Worm (Caenorhabditis elegans) whole organism, young adult: ENCODE measurements around the gene C16C8.19.
A peak's percentile ranks its signal among the peaks of the same experiment; 100 is the strongest.

ENCODE experiments used
- F39B2.1 ChIP-seq: fragments of 200-800 bp; sonication (Bioruptor generic); IDR thresholded peaks from 2 replicates; pipeline ENCODE4 v1.3.6; 2022; ENCODE audit warnings: missing genetic modification reagents, missing genetic modification characterization, missing compliant biosample characterization
- F57A8.1 ChIP-seq: fragments of 200-800 bp; sonication (Bioruptor generic); optimal IDR thresholded peaks from 2 replicates; lab custom pipeline; 2018; ENCODE audit warnings: mild to moderate bottlenecking, missing genetic modification characterization, moderate library complexity, missing compliant biosample characterization
- F57C9.4 ChIP-seq: sonication (generic microtip); optimal IDR thresholded peaks from 2 replicates; lab custom pipeline; 2017; ENCODE audit warnings: mild to moderate bottlenecking, missing genetic modification characterization, missing compliant biosample characterization
- K11D2.4 ChIP-seq: fragments of 200-800 bp; sonication (Bioruptor generic); IDR thresholded peaks from 2 replicates; pipeline ENCODE4 v1.3.6; 2022; ENCODE audit warnings: missing genetic modification reagents, missing genetic modification characterization, missing compliant biosample characterization
- T07F8.4 ChIP-seq: sonication (generic microtip); optimal IDR thresholded peaks from 2 replicates; lab custom pipeline; 2016; ENCODE audit warnings: mild to moderate bottlenecking, missing genetic modification characterization, moderate library complexity, missing compliant biosample characterization
- T26A5.8 ChIP-seq: sonication (generic microtip); optimal IDR thresholded peaks from 2 replicates; lab custom pipeline; 2016; ENCODE audit warnings: missing genetic modification characterization, missing compliant biosample characterization
- Y79H2A.3 ChIP-seq: fragments of 200-800 bp; sonication (Bioruptor generic); conservative IDR thresholded peaks from 2 replicates; pipeline ENCODE4 v1.3.6; 2022; ENCODE audit warnings: missing genetic modification reagents, missing genetic modification characterization, missing compliant biosample characterization
- ama-1 ChIP-seq, 3 experiments: fragments of 150-350 bp in 1 of 3; sonication (generic microtip) in 2 of 3; optimal IDR thresholded peaks; 2 replicates each; lab custom pipeline; 2014 to 2018; ENCODE audit warnings: missing biosample characterization in 2 of 3, missing genetic modification characterization in 2 of 3, missing genetic modification reagents in 2 of 3
- attf-3 ChIP-seq: fragments of 200-800 bp; sonication (Bioruptor generic); conservative IDR thresholded peaks from 2 replicates; pipeline ENCODE4 v1.3.6; 2022; ENCODE audit warnings: missing genetic modification reagents, missing genetic modification characterization, missing compliant biosample characterization
- attf-6 ChIP-seq: fragments of 200-800 bp; sonication (Bioruptor generic); IDR thresholded peaks from 2 replicates; pipeline ENCODE4 v1.3.6; 2022; ENCODE audit warnings: missing genetic modification reagents, missing genetic modification characterization, missing compliant biosample characterization
- ceh-27 ChIP-seq: fragments of 200-800 bp; sonication (Bioruptor generic); optimal IDR thresholded peaks from 2 replicates; lab custom pipeline; 2018; ENCODE audit warnings: mild to moderate bottlenecking, missing genetic modification characterization, moderate library complexity, missing compliant biosample characterization
- ceh-40 ChIP-seq: fragments of 200-800 bp; sonication (Bioruptor generic); IDR thresholded peaks from 2 replicates; pipeline ENCODE4 v1.3.6; 2022; ENCODE audit warnings: missing genetic modification characterization, missing compliant biosample characterization
- dpff-1 ChIP-seq: sonication (generic microtip); optimal IDR thresholded peaks from 2 replicates; lab custom pipeline; 2017; ENCODE audit warnings: mild to moderate bottlenecking, missing genetic modification characterization, missing compliant biosample characterization
- egrh-3 ChIP-seq: fragments of 200-800 bp; sonication (Bioruptor generic); IDR thresholded peaks from 2 replicates; pipeline ENCODE4 v1.3.6; 2022; ENCODE audit warnings: missing genetic modification reagents, missing genetic modification characterization, missing compliant biosample characterization
- fkh-3 ChIP-seq: sonication (generic microtip); optimal IDR thresholded peaks from 2 replicates; lab custom pipeline; 2016; ENCODE audit warnings: mild to moderate bottlenecking, missing genetic modification characterization, missing compliant biosample characterization
- gei-17 ChIP-seq: fragments of 200-800 bp; sonication (Bioruptor generic); optimal IDR thresholded peaks from 2 replicates; lab custom pipeline; 2018; ENCODE audit warnings: mild to moderate bottlenecking, missing genetic modification characterization, missing compliant biosample characterization
- hlh-12 ChIP-seq: sonication (generic microtip); optimal IDR thresholded peaks from 2 replicates; lab custom pipeline; 2016; ENCODE audit warnings: missing genetic modification characterization, missing compliant biosample characterization
- hlh-26 ChIP-seq: fragments of 200-800 bp; sonication (Bioruptor generic); conservative IDR thresholded peaks from 2 replicates; pipeline ENCODE4 v1.3.6; 2022; ENCODE audit warnings: missing genetic modification reagents, missing genetic modification characterization, missing compliant biosample characterization
- hrde-1 ChIP-seq: sonication (generic microtip); optimal IDR thresholded peaks from 2 replicates; lab custom pipeline; 2016; ENCODE audit warnings: missing genetic modification characterization, mild to moderate bottlenecking, missing compliant biosample characterization, moderate library complexity, missing genotype, missing genetic modification reagents, borderline replicate concordance
- lin-26 ChIP-seq: fragments of 200-800 bp; sonication (Bioruptor generic); IDR thresholded peaks from 2 replicates; pipeline ENCODE4 v1.3.6; 2022; ENCODE audit warnings: missing genetic modification reagents, missing genetic modification characterization, missing compliant biosample characterization
- lin-40 ChIP-seq: sonication (generic microtip); optimal IDR thresholded peaks from 2 replicates; lab custom pipeline; 2016; ENCODE audit warnings: missing genetic modification characterization, mild to moderate bottlenecking, missing compliant biosample characterization, missing genotype, missing genetic modification reagents
- lir-1 ChIP-seq: fragments of 200-800 bp; sonication (Bioruptor generic); conservative IDR thresholded peaks from 2 replicates; pipeline ENCODE4 v1.3.6; 2022; ENCODE audit warnings: missing genetic modification reagents, missing genetic modification characterization, missing compliant biosample characterization
- mcd-1 ChIP-seq: fragments of 200-800 bp; sonication (Bioruptor generic); IDR thresholded peaks from 2 replicates; pipeline ENCODE4 v1.3.6; 2022; ENCODE audit warnings: missing genetic modification reagents, missing genetic modification characterization, missing compliant biosample characterization
- nfyb-1 ChIP-seq: fragments of 200-800 bp; sonication (Bioruptor generic); IDR thresholded peaks from 2 replicates; pipeline ENCODE4 v1.3.6; 2022; ENCODE audit warnings: missing genetic modification reagents, missing genetic modification characterization, missing compliant biosample characterization
- nhr-27 ChIP-seq: fragments of 200-800 bp; sonication (Bioruptor generic); optimal IDR thresholded peaks from 2 replicates; lab custom pipeline; 2018; ENCODE audit warnings: mild to moderate bottlenecking, missing genetic modification characterization, moderate library complexity, missing compliant biosample characterization
- nhr-80 ChIP-seq: sonication (generic microtip); optimal IDR thresholded peaks from 2 replicates; lab custom pipeline; 2016; ENCODE audit warnings: missing genetic modification characterization, missing compliant biosample characterization
- rcor-1 ChIP-seq: fragments of 200-800 bp; sonication (Bioruptor generic); IDR thresholded peaks from 2 replicates; pipeline ENCODE4 v1.3.6; 2022; ENCODE audit warnings: missing genetic modification reagents, missing genetic modification characterization, missing compliant biosample characterization
- rpc-1 ChIP-seq, 2 experiments: fragments of 150-350 bp in 1 of 2; sonication (generic microtip) in 1 of 2; optimal IDR thresholded peaks; 2 replicates each; lab custom pipeline; 2014 to 2018; ENCODE audit warnings: missing biosample characterization in 1 of 2, missing genetic modification characterization in 1 of 2, missing genetic modification reagents in 1 of 2, missing genotype in 1 of 2
- sea-2 ChIP-seq: fragments of 200-800 bp; sonication (Bioruptor generic); IDR thresholded peaks from 2 replicates; pipeline ENCODE4 v1.3.6; 2022; ENCODE audit warnings: missing genetic modification characterization, missing compliant biosample characterization
- snpc-3.4 ChIP-seq: sonication (generic microtip); optimal IDR thresholded peaks from 2 replicates; lab custom pipeline; 2017; ENCODE audit warnings: missing genetic modification characterization, mild to moderate bottlenecking, missing compliant biosample characterization, antibody characterized with exemption, moderate library complexity, missing genotype, missing genetic modification reagents
- sptf-2 ChIP-seq: fragments of 200-800 bp; sonication (Bioruptor generic); optimal IDR thresholded peaks from 2 replicates; lab custom pipeline; 2018; ENCODE audit warnings: mild to moderate bottlenecking, missing genetic modification characterization, missing compliant biosample characterization
- tbp1 ChIP-seq: fragments of 200-800 bp; sonication (Bioruptor generic); optimal IDR thresholded peaks from 2 replicates; lab custom pipeline; 2018; ENCODE audit warnings: mild to moderate bottlenecking, missing genetic modification characterization, missing compliant biosample characterization
- tbx-9 ChIP-seq: sonication (generic microtip); optimal IDR thresholded peaks from 2 replicates; lab custom pipeline; 2016; ENCODE audit warnings: borderline replicate concordance, missing genetic modification characterization, inconsistent platforms, missing compliant biosample characterization
- unc-130 ChIP-seq: sonication (generic microtip); optimal IDR thresholded peaks from 2 replicates; lab custom pipeline; 2016; ENCODE audit warnings: missing genetic modification reagents, missing genetic modification characterization, missing compliant biosample characterization
- unc-62 ChIP-seq: fragments of 150-350 bp; optimal IDR thresholded peaks from 2 replicates; lab custom pipeline; 2014; ENCODE audit warnings: missing biosample characterization, missing genetic modification reagents, missing genetic modification characterization
- zfh-2 ChIP-seq: fragments of 200-800 bp; sonication (Bioruptor generic); conservative IDR thresholded peaks from 2 replicates; pipeline ENCODE4 v1.3.6; 2022; ENCODE audit warnings: missing genetic modification reagents, missing genetic modification characterization, missing compliant biosample characterization
- ztf-25 ChIP-seq: fragments of 200-800 bp; sonication (Bioruptor generic); IDR thresholded peaks from 2 replicates; pipeline ENCODE4 v1.3.6; 2022; ENCODE audit warnings: missing genetic modification reagents, missing genetic modification characterization, missing compliant biosample characterization

Gene C16C8.19

DNA sequence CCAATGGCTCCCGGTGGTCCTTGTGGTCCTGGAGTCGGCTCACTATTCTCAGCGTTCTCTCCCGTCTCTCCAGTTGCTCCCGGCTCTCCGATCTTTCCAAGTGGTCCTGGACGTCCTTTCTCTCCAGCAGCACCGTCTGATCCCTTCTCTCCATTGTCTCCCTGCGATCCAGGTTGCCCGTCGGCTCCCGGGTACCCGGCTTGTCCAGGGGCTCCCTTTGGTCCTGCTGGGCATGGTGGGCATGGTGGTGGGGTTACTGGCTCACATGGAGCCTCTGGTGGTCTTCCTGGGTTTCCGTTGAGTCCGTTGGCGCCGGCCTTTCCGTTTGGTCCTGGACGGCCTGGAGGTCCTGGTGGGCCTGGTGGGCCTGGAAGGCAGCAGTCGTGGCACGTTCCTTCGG is 42.1 kb downstream of the C16C8.19 start:
- TF ChIP-seq sptf-2 (GFP tag; lab: Kevin White, UChicago), result no peak
- no peak for TF ChIP-seq ztf-25 (GFP tag; lab: Robert Waterston, UW)
- TF ChIP-seq tbp1 (GFP tag; lab: Kevin White, UChicago), result no peak
- no peak for TF ChIP-seq sea-2 (GFP tag; lab: Robert Waterston, UW)
- peak; percentile 88 for TF ChIP-seq egrh-3 (GFP tag; lab: Robert Waterston, UW)
- TF ChIP-seq unc-62 (GFP tag; lab: Kevin White, UChicago), result no peak
- no peak for TF ChIP-seq Y79H2A.3 (GFP tag; lab: Robert Waterston, UW)
- no peak for TF ChIP-seq attf-3
- no peak for TF ChIP-seq nhr-27 (tag; lab: Kevin White, UChicago)
- TF ChIP-seq T26A5.8 (tag; lab: Kevin White, UChicago), result no peak
- no peak for TF ChIP-seq ceh-27
- no peak for TF ChIP-seq hrde-1 (tag; lab: Kevin White, UChicago)
- no peak for TF ChIP-seq hlh-26 (GFP tag; lab: Robert Waterston, UW)
- peak; percentile 58; the same call in 1 of the 2 replicates for TF ChIP-seq lin-26 (GFP tag; lab: Robert Waterston, UW)
- no peak for TF ChIP-seq rcor-1 (GFP tag; lab: Robert Waterston, UW)
- TF ChIP-seq F39B2.1 (GFP tag; lab: Robert Waterston, UW), result no peak
- no peak for TF ChIP-seq rpc-1 (optimal IDR thresholded peaks at IDR 0.05; lab: Kevin White, UChicago)
- no peak for TF ChIP-seq rpc-1 (tag; optimal IDR thresholded peaks at IDR 0.05; lab: Kevin White, UChicago)
- TF ChIP-seq T07F8.4 (tag; lab: Kevin White, UChicago), result no peak
- TF ChIP-seq hlh-12, result no peak
- TF ChIP-seq tbx-9 (tag; lab: Kevin White, UChicago), result no peak
- no peak for TF ChIP-seq ama-1 (optimal IDR thresholded peaks at IDR 0.05; lab: Kevin White, UChicago)
- no peak for TF ChIP-seq ama-1 (GFP tag; optimal IDR thresholded peaks at IDR 0.05; lab: Kevin White, UChicago)
- no peak for TF ChIP-seq snpc-3.4 (tag; lab: Kevin White, UChicago)
- peak; percentile 88 for TF ChIP-seq zfh-2 (GFP tag; lab: Robert Waterston, UW)
- TF ChIP-seq F57A8.1, result no peak
- TF ChIP-seq lir-1, result no peak
- 0 out of 2 replicates have a peak, but pooled peaks have one; percentile 26 for TF ChIP-seq nfyb-1 (GFP tag; lab: Robert Waterston, UW)
- no peak for TF ChIP-seq F57C9.4 (tag; lab: Kevin White, UChicago)
- TF ChIP-seq nhr-80 (tag; lab: Kevin White, UChicago), result no peak
- TF ChIP-seq mcd-1 (GFP tag; lab: Robert Waterston, UW), result 0 out of 2 replicates have a peak, but pooled peaks have one; percentile 14
- no peak for TF ChIP-seq dpff-1 (tag; lab: Kevin White, UChicago)
- no peak for TF ChIP-seq lin-40 (tag; lab: Kevin White, UChicago)
- TF ChIP-seq K11D2.4 (GFP tag; lab: Robert Waterston, UW), result no peak
- no peak for TF ChIP-seq gei-17 (GFP tag; lab: Kevin White, UChicago)

DNA sequence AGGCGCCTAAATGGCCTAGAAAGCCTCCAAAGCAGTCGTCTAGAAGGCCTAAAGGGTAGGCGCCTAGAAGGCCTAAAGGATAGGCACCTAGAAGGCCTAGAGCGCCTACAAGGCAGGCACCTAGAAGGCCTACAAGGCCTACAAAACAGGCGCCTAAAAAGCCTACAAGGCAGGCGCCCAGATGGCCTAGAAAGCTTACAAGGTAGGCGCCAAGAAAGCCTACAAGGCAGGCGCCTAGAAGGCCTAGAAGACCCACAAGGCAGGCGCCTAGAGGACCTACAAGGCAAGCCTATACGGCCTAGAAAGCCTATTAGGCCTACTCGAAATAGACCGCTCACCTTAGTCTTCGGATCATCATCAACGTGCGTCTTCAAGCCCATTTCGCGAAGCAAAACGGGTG is 43.7 kb downstream of the C16C8.19 start:
- TF ChIP-seq K11D2.4 (GFP tag; lab: Robert Waterston, UW) (no peak), attf-6 (GFP tag; lab: Robert Waterston, UW) (0 out of 2 replicates have a peak, but pooled peaks have one; percentile 9), nhr-80 (tag; lab: Kevin White, UChicago) (no peak), fkh-3 (tag; lab: Kevin White, UChicago) (no peak), ceh-40 (GFP tag; lab: Robert Waterston, UW) (no peak), unc-130 (GFP tag; lab: Kevin White, UChicago) (no peak)
